Fruit fly (Drosophila melanogaster): ENCODE data around the gene Rsod.

Gene Rsod

dm6 chr3R:30174160-30175002 lies 3.4 kb upstream of the Rsod start, which contains the start of gene Mlc2:
Gene Mlc2, minus strand, starts transcription at chr3R:30174551.
- TF ChIP-seq CG9727 (GFP tag; optimal IDR thresholded peaks at IDR 0.05) (no peak), Neu2 (GFP tag; optimal IDR thresholded peaks at IDR 0.05; ENCODE audit: borderline replicate concordance) (no peak), Aef1 (GFP tag; IDR thresholded peaks at IDR 0.05) (no peak), pzg (GFP tag; optimal IDR thresholded peaks at IDR 0.05) (no peak), gcm2 (GFP tag; optimal IDR thresholded peaks at IDR 0.05) (no peak), CG10147 (GFP tag; optimal IDR thresholded peaks at IDR 0.05) (no peak), D (optimal IDR thresholded peaks at IDR 0.05) (no peak), D (GFP tag; optimal IDR thresholded peaks at IDR 0.05) (no peak), CG13123 (GFP tag; optimal IDR thresholded peaks at IDR 0.05) (no peak), Pdp1 (GFP tag; optimal IDR thresholded peaks at IDR 0.05) (peak in 1 of 2 experiments; percentile 85), onecut (GFP tag; IDR thresholded peaks at IDR 0.05) (no peak), CG30431 (GFP tag; optimal IDR thresholded peaks at IDR 0.05) (no peak), tna (GFP tag; IDR thresholded peaks at IDR 0.05; ENCODE audit: partially characterized antibody) (no peak), jumu (GFP tag; optimal IDR thresholded peaks at IDR 0.05) (no peak), CG10321 (GFP tag; IDR thresholded peaks at IDR 0.05) (no peak), NfI (GFP tag; optimal IDR thresholded peaks at IDR 0.05) (no peak), CG11398 (GFP tag; optimal IDR thresholded peaks at IDR 0.05) (no peak), Usf (GFP tag; optimal IDR thresholded peaks at IDR 0.05) (no peak), pita (GFP tag; optimal IDR thresholded peaks at IDR 0.05) (no peak), yki (optimal IDR thresholded peaks at IDR 0.05) (no peak), odd (GFP tag; optimal IDR thresholded peaks at IDR 0.05) (no peak), z (GFP tag; IDR thresholded peaks at IDR 0.05) (no peak), jing (GFP tag; optimal IDR thresholded peaks at IDR 0.05) (no peak), chinmo (GFP tag; IDR thresholded peaks at IDR 0.05; ENCODE audit: partially characterized antibody) (0 out of 4 replicates have a peak, but pooled peaks have one; percentile 53), eyg (GFP tag; optimal IDR thresholded peaks at IDR 0.05) (no peak), C15 (GFP tag; IDR thresholded peaks at IDR 0.05) (no peak), Ravus (GFP tag; IDR thresholded peaks at IDR 0.05) (no peak), Optix (GFP tag; IDR thresholded peaks at IDR 0.05) (no peak), Bdp1 (GFP tag; optimal IDR thresholded peaks at IDR 0.05) (no peak), CG7928 (GFP tag; optimal IDR thresholded peaks at IDR 0.05) (no peak), Hr3 (GFP tag; optimal IDR thresholded peaks at IDR 0.05) (no peak), chn (GFP tag; optimal IDR thresholded peaks at IDR 0.05) (no peak), Lim3 (GFP tag; IDR thresholded peaks at IDR 0.05) (no peak), CG17385 (GFP tag; optimal IDR thresholded peaks at IDR 0.05) (peak; percentile 60), Mrtf (GFP tag; IDR thresholded peaks at IDR 0.05) (peak; percentile 54; the same call in 1 of the 3 replicates), CG8944 (GFP tag; optimal IDR thresholded peaks at IDR 0.05) (no peak), Rx (GFP tag; IDR thresholded peaks at IDR 0.05) (no peak), NC2β (GFP tag; optimal IDR thresholded peaks at IDR 0.05) (no peak), Nf-YC (tag; optimal IDR thresholded peaks at IDR 0.05) (peak; percentile 43), CG6654 (GFP tag; optimal IDR thresholded peaks at IDR 0.05) (no peak), CG1602 (GFP tag; optimal IDR thresholded peaks at IDR 0.05) (no peak), Drgx (GFP tag; IDR thresholded peaks at IDR 0.05) (no peak), lilli (GFP tag; optimal IDR thresholded peaks at IDR 0.05) (peak; percentile 84), Sox100B (GFP tag; optimal IDR thresholded peaks at IDR 0.05) (no peak), CG15479 (GFP tag; optimal IDR thresholded peaks at IDR 0.05) (no peak), pros (GFP tag; optimal IDR thresholded peaks at IDR 0.05) (no peak), Myb (GFP tag; optimal IDR thresholded peaks at IDR 0.05) (no peak), CG13894 (tag; optimal IDR thresholded peaks at IDR 0.05) (no peak), CG14014 (GFP tag; IDR thresholded peaks at IDR 0.05) (no peak), sr (GFP tag; IDR thresholded peaks at IDR 0.05) (peak; percentile 52; the same call in 1 of the 3 replicates), CG4404 (GFP tag; IDR thresholded peaks at IDR 0.05) (no peak)

Measured in whole organism, embryonic.